Worm (Caenorhabditis elegans): ENCODE measurements around the gene F36H5.9.

DNA sequence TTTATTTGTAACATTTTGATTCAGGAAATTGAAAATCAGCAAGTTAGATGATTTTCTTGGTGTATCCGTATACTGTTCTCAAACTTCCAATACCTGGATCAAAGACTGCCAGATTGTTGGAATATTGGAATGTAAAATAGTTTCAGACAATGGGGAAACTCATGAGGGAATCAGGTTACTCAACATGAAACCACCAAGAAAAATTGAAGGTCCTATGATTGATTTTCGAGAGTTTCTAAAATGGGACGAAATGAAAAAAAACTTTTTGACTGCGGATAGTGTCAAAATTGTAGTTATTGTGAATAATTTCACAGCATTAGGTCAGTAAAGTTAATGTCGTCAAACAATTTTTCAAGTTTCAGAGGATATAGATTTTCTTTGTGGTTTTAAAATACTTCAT, 18.9 kb upstream of the F36H5.9 start, which contains the start of gene math-3:
- TF ChIP-seq scrt-1 (GFP tag; IDR thresholded peaks at IDR 0.05) (no peak), ama-1 (optimal IDR thresholded peaks at IDR 0.05) (no peak), hmbx-1 (tag; optimal IDR thresholded peaks at IDR 0.05) (no peak), ets-7 (tag; optimal IDR thresholded peaks at IDR 0.05) (no peak), hnd-1 (tag; optimal IDR thresholded peaks at IDR 0.05) (no peak)
